Fruit fly (Drosophila melanogaster) whole organism, adult: Measurements from ENCODE around the gene Skel.

Source experiments
- CG11617 ChIP-seq: fragments of 200-800 bp; sonication (Bioruptor generic); optimal IDR thresholded peaks from 2 replicates; lab custom pipeline; 2017; ENCODE audit warnings: mild to moderate bottlenecking, missing biosample characterization, missing genetic modification reagents, missing genetic modification characterization
- CG12768 ChIP-seq: fragments of 200-800 bp; sonication (Bioruptor generic); optimal IDR thresholded peaks from 2 replicates; lab custom pipeline; 2017; ENCODE audit warnings: missing biosample characterization, missing genetic modification characterization, mild to moderate bottlenecking, moderate library complexity, missing genetic modification reagents
- CG14711 ChIP-seq: fragments of 200-800 bp; sonication (Bioruptor generic); optimal IDR thresholded peaks from 2 replicates; lab custom pipeline; 2018; ENCODE audit warnings: missing biosample characterization, mild to moderate bottlenecking, missing genetic modification characterization, moderate library complexity
- CG1620 ChIP-seq: fragments of 200-800 bp; sonication (Bioruptor generic); optimal IDR thresholded peaks from 2 replicates; lab custom pipeline; 2016; ENCODE audit warnings: missing biosample characterization, missing genetic modification characterization
- CG33017 ChIP-seq: fragments of 200-800 bp; sonication (Bioruptor generic); optimal IDR thresholded peaks from 2 replicates; lab custom pipeline; 2018; ENCODE audit warnings: missing biosample characterization, mild to moderate bottlenecking, missing genetic modification characterization, moderate library complexity
- CG5204 ChIP-seq: fragments of 200-800 bp; sonication (Bioruptor generic); optimal IDR thresholded peaks from 2 replicates; lab custom pipeline; 2016; ENCODE audit warnings: missing biosample characterization, missing genetic modification characterization
- CG7045 ChIP-seq: fragments of 200-800 bp; sonication (Bioruptor generic); optimal IDR thresholded peaks from 2 replicates; lab custom pipeline; 2017; ENCODE audit warnings: missing biosample characterization, mild to moderate bottlenecking, missing genetic modification characterization
- CG7101 ChIP-seq: fragments of 200-800 bp; sonication (Bioruptor generic); optimal IDR thresholded peaks from 2 replicates; lab custom pipeline; 2018; ENCODE audit warnings: missing biosample characterization, mild to moderate bottlenecking, missing genetic modification characterization, moderate library complexity
- Clk ChIP-seq: fragments of 200-800 bp; sonication (Bioruptor generic); optimal IDR thresholded peaks from 2 replicates; lab custom pipeline; 2017; ENCODE audit warnings: missing biosample characterization, missing genetic modification characterization
- Crg-1 ChIP-seq: fragments of 200-800 bp; sonication (Bioruptor generic); optimal IDR thresholded peaks from 2 replicates; lab custom pipeline; 2016; ENCODE audit warnings: missing biosample characterization, missing genetic modification characterization
- Hr96 ChIP-seq: fragments of 200-800 bp; sonication (Bioruptor generic); optimal IDR thresholded peaks from 2 replicates; lab custom pipeline; 2016; ENCODE audit warnings: missing biosample characterization, missing genetic modification characterization
- Mnt ChIP-seq: fragments of 200-800 bp; sonication (Bioruptor generic); optimal IDR thresholded peaks from 2 replicates; lab custom pipeline; 2016; ENCODE audit warnings: missing biosample characterization, mild to moderate bottlenecking, missing genetic modification characterization
- bab1 ChIP-seq: fragments of 200-800 bp; sonication (Bioruptor generic); optimal IDR thresholded peaks from 3 replicates; lab custom pipeline; 2019; ENCODE audit warnings: missing biosample characterization, mild to moderate bottlenecking, missing genetic modification characterization, moderate library complexity
- cic ChIP-seq: fragments of 200-800 bp; sonication (Bioruptor generic); optimal IDR thresholded peaks from 2 replicates; lab custom pipeline; 2017; ENCODE audit warnings: missing biosample characterization, mild to moderate bottlenecking, missing genetic modification characterization, moderate library complexity
- cnc ChIP-seq, 2 experiments: fragments of >200 bp; optimal IDR thresholded peaks; 2 replicates each; lab custom pipeline; 2017
- kay ChIP-seq: fragments of 200-800 bp; sonication (Bioruptor generic); peaks from one replicate; lab custom pipeline; 2016; ENCODE audit warnings: missing biosample characterization, missing genetic modification characterization, borderline replicate concordance
- ovo ChIP-seq: fragments of 200-800 bp; sonication (Bioruptor generic); optimal IDR thresholded peaks from 2 replicates; lab custom pipeline; 2016; ENCODE audit warnings: missing biosample characterization, missing genetic modification characterization
- pad ChIP-seq: fragments of 200-800 bp; sonication (Bioruptor generic); optimal IDR thresholded peaks from 3 replicates; lab custom pipeline; 2017; ENCODE audit warnings: missing biosample characterization, missing genetic modification characterization, mild to moderate bottlenecking, moderate library complexity, missing genetic modification reagents
- tj ChIP-seq: fragments of 200-800 bp; sonication (Bioruptor generic); optimal IDR thresholded peaks from 3 replicates; lab custom pipeline; 2017; ENCODE audit warnings: missing biosample characterization, mild to moderate bottlenecking, missing genetic modification characterization, moderate library complexity
- toe ChIP-seq: fragments of 200-800 bp; sonication (Bioruptor generic); optimal IDR thresholded peaks from 2 replicates; lab custom pipeline; 2016; ENCODE audit warnings: missing biosample characterization, missing genetic modification characterization

Gene Skel

DNA sequence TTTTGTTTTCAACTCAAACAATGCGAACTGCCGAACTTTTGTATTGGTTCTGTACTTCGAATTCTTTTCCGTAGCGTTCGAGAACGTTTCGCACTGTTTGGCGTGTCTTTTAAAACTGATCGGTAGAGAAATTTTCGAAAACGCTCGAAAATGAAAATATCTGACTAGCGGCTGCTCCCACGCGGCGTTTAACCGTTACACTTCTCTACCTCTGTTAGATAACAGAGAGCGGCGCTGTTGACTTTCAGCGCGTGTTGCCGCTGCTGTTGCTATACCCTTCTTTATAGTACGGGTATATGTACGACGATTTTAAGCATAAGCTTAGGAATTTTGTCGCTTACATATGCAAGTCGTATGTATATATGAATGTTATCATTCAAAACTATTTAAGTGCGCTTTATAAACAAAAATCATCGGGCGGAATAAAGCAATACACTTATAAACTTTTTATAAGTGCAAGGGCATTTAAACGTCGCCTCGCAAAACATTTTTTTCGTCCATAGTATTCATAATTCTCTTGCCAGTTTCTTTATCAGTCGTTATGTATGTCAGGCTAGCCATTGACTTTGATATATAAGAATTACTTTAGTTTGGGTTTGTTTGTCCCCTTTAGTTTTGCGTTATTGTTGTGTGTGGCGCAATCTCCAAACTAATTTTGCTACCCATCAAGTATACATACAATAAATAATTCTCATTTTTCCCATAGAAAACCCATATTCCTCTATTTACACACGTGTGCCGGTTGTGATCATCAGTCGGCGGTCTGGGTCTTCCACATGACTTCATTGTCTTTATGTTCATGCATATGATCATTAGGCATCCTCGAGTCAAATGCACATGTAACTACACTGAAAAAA lies 5.7 kb upstream of the Skel start, which contains the start of gene Phyhd1:
Gene Phyhd1, minus strand, starts transcription at position 101 of the 857 bp plus-strand sequence.
- TF ChIP-seq CG12768 (GFP tag; lab: Kevin White, UChicago) (peak; percentile 71), tj (GFP tag; lab: Kevin White, UChicago) (peak; percentile 44), toe (GFP tag; lab: Kevin White, UChicago) (peak; percentile 50), pad (GFP tag; lab: Kevin White, UChicago) (no peak), bab1 (GFP tag; lab: Kevin White, UChicago) (peak; percentile 90), Clk (GFP tag; lab: Kevin White, UChicago) (peak; percentile 33), kay (GFP tag; lab: Kevin White, UChicago) (no peak), CG1620 (GFP tag; lab: Kevin White, UChicago) (peak; percentile 51), cic (GFP tag; lab: Kevin White, UChicago) (peak; percentile 92), CG14711 (tag; lab: Kevin White, UChicago) (peak; percentile 76), Crg-1 (peak; percentile 2), CG7101 (peak; percentile 89), CG33017 (tag; lab: Kevin White, UChicago) (peak; percentile 89), cnc (optimal IDR thresholded peaks at IDR 0.05; lab: Kevin White, UChicago) (no peak), Mnt (peak; percentile 79), Hr96 (GFP tag; lab: Kevin White, UChicago) (peak; percentile 67), CG7045 (GFP tag; lab: Kevin White, UChicago) (peak; percentile 69), ovo (GFP tag; lab: Kevin White, UChicago) (peak; percentile 78), CG11617 (peak; percentile 65), CG5204 (peak; percentile 55)

DNA sequence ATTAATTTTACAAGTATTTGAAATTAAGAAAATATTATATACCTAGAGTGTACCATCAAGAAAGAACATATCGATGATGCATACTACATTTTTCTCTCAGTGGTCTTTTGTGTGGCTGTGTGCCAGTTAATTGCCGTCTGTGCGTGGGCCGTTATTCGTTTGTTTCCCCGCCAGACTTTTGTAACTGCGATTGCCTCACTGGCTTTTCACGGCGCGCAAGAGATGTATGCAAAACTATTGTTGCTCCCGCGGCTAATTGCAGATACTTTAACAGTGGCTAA lies 5.1 kb upstream of the Skel start:
- no peak for TF ChIP-seq bab1 (GFP tag; lab: Kevin White, UChicago)
- TF ChIP-seq pad (GFP tag; lab: Kevin White, UChicago), result peak; percentile 90

DNA sequence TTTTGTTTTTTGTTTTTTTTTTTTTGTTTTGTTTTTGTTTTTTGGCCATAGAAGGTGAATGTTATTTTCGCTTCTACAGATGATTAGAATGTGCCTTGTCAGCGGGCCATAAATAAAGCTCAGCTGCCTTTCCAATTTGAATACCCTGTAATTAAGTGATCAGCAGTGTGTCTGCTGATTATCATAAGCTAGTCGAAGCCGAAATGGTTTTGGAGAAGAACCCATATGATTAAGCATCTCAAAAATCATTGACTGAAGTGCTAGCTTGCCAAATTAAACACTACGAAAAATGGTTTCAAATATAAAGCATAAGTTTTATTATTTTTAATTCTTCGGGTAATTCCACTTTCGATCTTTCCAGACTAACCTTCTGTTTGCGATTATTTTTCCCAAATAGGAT lies 3.5 kb upstream of the Skel start:
- no peak for TF ChIP-seq CG5204
- TF ChIP-seq tj (GFP tag; lab: Kevin White, UChicago), result peak; percentile 29

DNA sequence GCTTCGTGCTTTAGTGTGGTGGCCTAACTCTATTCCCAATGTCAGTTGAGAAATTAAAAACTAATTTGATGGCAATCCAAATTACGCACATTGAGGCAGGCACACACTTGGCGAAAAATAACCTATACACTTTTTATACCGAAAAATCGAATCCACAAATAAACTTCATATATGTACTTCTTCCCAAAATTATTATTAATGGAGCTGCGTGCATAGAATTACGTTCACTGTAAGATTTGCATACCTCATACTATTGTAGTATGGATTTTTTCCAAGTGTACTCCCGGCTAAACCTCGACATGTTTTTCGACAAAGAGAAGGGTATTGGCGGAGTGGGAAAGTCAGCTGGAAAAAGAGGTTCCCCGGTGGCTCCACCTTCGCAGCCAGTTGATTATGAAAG lies 2.5 kb upstream of the Skel start:
- no peak for TF ChIP-seq CG33017 (tag; lab: Kevin White, UChicago)
- TF ChIP-seq ovo (GFP tag; lab: Kevin White, UChicago), result no peak
- no peak for TF ChIP-seq Clk (GFP tag; lab: Kevin White, UChicago)
- TF ChIP-seq CG1620 (GFP tag; lab: Kevin White, UChicago), result no peak
- no peak for TF ChIP-seq pad (GFP tag; lab: Kevin White, UChicago)
- no peak for TF ChIP-seq kay (GFP tag; lab: Kevin White, UChicago)
- no peak for TF ChIP-seq cic (GFP tag; lab: Kevin White, UChicago)
- no peak for TF ChIP-seq cnc (optimal IDR thresholded peaks at IDR 0.05; lab: Kevin White, UChicago)
- no peak for TF ChIP-seq Hr96 (GFP tag; lab: Kevin White, UChicago)
- no peak for TF ChIP-seq CG7045 (GFP tag; lab: Kevin White, UChicago)

DNA sequence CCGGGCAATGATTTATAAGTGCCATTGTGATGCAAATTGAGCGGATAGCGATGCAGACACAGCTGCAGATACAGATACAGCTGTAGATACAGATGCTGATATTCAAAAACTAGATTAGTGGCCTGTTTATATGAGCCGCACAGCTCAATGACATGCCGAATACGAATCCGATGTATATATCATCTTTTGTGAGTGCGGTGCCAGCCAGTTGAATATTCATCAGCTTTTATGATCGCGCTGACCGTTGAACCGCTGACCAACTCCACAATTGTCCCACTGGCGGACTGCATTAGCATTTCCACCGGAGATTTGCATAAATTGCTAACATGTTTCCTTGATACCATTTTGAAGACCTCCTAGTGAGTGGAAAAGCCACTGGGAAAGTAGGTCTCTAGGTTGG lies 569 bp downstream of the Skel start:
- TF ChIP-seq kay (GFP tag; lab: Kevin White, UChicago), result no peak
- no peak for TF ChIP-seq toe (GFP tag; lab: Kevin White, UChicago)
- TF ChIP-seq bab1 (GFP tag; lab: Kevin White, UChicago), result no peak
- TF ChIP-seq CG7101, result no peak
- no peak for TF ChIP-seq CG7045 (GFP tag; lab: Kevin White, UChicago)
- no peak for TF ChIP-seq CG5204
- TF ChIP-seq CG12768 (GFP tag; lab: Kevin White, UChicago), result no peak
- no peak for TF ChIP-seq cnc (optimal IDR thresholded peaks at IDR 0.05; lab: Kevin White, UChicago)
- TF ChIP-seq ovo (GFP tag; lab: Kevin White, UChicago), result no peak
- TF ChIP-seq Crg-1, result no peak
- TF ChIP-seq Mnt, result no peak
- no peak for TF ChIP-seq Hr96 (GFP tag; lab: Kevin White, UChicago)
- no peak for TF ChIP-seq CG14711 (tag; lab: Kevin White, UChicago)
- no peak for TF ChIP-seq Clk (GFP tag; lab: Kevin White, UChicago)
- no peak for TF ChIP-seq cic (GFP tag; lab: Kevin White, UChicago)
- TF ChIP-seq pad (GFP tag; lab: Kevin White, UChicago), result no peak
- no peak for TF ChIP-seq CG11617
- TF ChIP-seq CG1620 (GFP tag; lab: Kevin White, UChicago), result no peak

DNA sequence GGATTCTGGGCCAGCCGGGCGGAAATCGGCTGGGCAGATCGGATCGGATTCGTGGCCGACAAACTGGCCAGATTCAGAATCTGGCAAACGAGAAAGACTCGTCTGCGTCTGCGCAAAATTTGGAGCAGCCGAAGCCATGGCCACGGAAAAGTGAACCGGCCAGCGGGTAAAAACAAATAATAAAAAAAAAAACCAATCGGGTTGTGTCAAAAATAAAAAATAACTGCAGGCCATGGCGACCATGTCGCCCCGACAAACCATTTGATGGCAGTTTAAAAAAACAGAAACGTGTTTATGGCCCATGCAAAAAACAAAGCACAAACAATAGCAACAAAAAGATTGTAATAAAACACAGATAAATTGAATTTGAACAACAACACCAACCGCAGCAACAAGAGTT lies 1.4 kb downstream of the Skel start:
- TF ChIP-seq Clk (GFP tag; lab: Kevin White, UChicago) (no peak), Mnt (no peak), bab1 (GFP tag; lab: Kevin White, UChicago) (no peak), pad (GFP tag; lab: Kevin White, UChicago) (no peak), CG5204 (no peak), cnc (optimal IDR thresholded peaks at IDR 0.05; lab: Kevin White, UChicago) (no peak), CG11617 (no peak), CG7045 (GFP tag; lab: Kevin White, UChicago) (no peak), cic (GFP tag; lab: Kevin White, UChicago) (no peak), tj (GFP tag; lab: Kevin White, UChicago) (no peak), CG14711 (tag; lab: Kevin White, UChicago) (no peak), CG33017 (tag; lab: Kevin White, UChicago) (no peak), ovo (GFP tag; lab: Kevin White, UChicago) (no peak), Crg-1 (no peak), CG1620 (GFP tag; lab: Kevin White, UChicago) (no peak), Hr96 (GFP tag; lab: Kevin White, UChicago) (no peak), kay (GFP tag; lab: Kevin White, UChicago) (no peak)
